Worm (Caenorhabditis elegans): ENCODE results near the gene pph-6.

Gene pph-6

ce11 chrIII:3498957-3499356, 37.5 kb downstream of the pph-6 start, which contains the start of gene M01F1.9:
Gene M01F1.9 (minus strand): TSS chrIII:3499057.
- no peak for TF ChIP-seq him-1 (tag; optimal IDR thresholded peaks at IDR 0.05)
- TF ChIP-seq hsf-1 (GFP tag; IDR thresholded peaks at IDR 0.05), result no peak
- no peak for TF ChIP-seq efl-1 (GFP tag; optimal IDR thresholded peaks at IDR 0.05)
- no peak for TF ChIP-seq T07F8.4 (tag; optimal IDR thresholded peaks at IDR 0.05)
- no peak for TF ChIP-seq bed-1 (GFP tag; IDR thresholded peaks at IDR 0.05)
- no peak for TF ChIP-seq mxl-1 (tag; optimal IDR thresholded peaks at IDR 0.05)
- no peak for TF ChIP-seq lsy-27 (tag; optimal IDR thresholded peaks at IDR 0.05; ENCODE audit: borderline replicate concordance, insufficient read depth)

ce11 chrIII:3499850-3500249, 38.3 kb downstream of the pph-6 start:
- TF ChIP-seq lag-1 (GFP tag; IDR thresholded peaks at IDR 0.05) (no peak), nhr-27 (tag; optimal IDR thresholded peaks at IDR 0.05) (no peak), hsf-1 (GFP tag; IDR thresholded peaks at IDR 0.05) (no peak), snpc-1.3 (tag; optimal IDR thresholded peaks at IDR 0.05; ENCODE audit: insufficient read depth) (no peak), mcd-1 (GFP tag; IDR thresholded peaks at IDR 0.05) (peak; percentile 65), ztf-25 (GFP tag; IDR thresholded peaks at IDR 0.05) (no peak), aptf-2 (GFP tag; conservative IDR thresholded peaks at IDR 0.05) (0 out of 2 replicates have a peak, but pooled peaks have one; percentile 50), akir-1 (GFP tag; optimal IDR thresholded peaks at IDR 0.05) (no peak), dox-1 (GFP tag; IDR thresholded peaks at IDR 0.05) (no peak; the same call in 1 of the 2 replicates), chd-7 (tag; optimal IDR thresholded peaks at IDR 0.05) (peak; percentile 18), nhr-120 (GFP tag; IDR thresholded peaks at IDR 0.05) (no peak), let-526 (GFP tag; IDR thresholded peaks at IDR 0.05) (peak; percentile 72; the same call in 1 of the 2 replicates), F33H1.4 (GFP tag; IDR thresholded peaks at IDR 0.05) (0 out of 2 replicates have a peak, but pooled peaks have one; percentile 28), madf-3 (GFP tag; IDR thresholded peaks at IDR 0.05) (no peak), athp-1 (tag; optimal IDR thresholded peaks at IDR 0.05) (no peak), rcor-1 (GFP tag; IDR thresholded peaks at IDR 0.05) (no peak), hlh-26 (GFP tag; conservative IDR thresholded peaks at IDR 0.05) (no peak), ceh-40 (GFP tag; IDR thresholded peaks at IDR 0.05) (no peak), Y95B8A.8 (GFP tag; IDR thresholded peaks at IDR 0.05) (no peak), lin-54 (GFP tag; optimal IDR thresholded peaks at IDR 0.05) (peak; percentile 11), F10E7.11 (tag; optimal IDR thresholded peaks at IDR 0.05) (no peak), tbp1 (GFP tag; optimal IDR thresholded peaks at IDR 0.05) (no peak), hrde-1 (tag; optimal IDR thresholded peaks at IDR 0.05; ENCODE audit: borderline replicate concordance) (no peak), C06A6.2 (GFP tag; conservative IDR thresholded peaks at IDR 0.05) (no peak), efl-1 (GFP tag; optimal IDR thresholded peaks at IDR 0.05) (no peak), egrh-3 (GFP tag; IDR thresholded peaks at IDR 0.05) (no peak), let-607 (tag; optimal IDR thresholded peaks at IDR 0.05) (no peak), rpc-1 (optimal IDR thresholded peaks at IDR 0.05) (no peak), rpc-1 (tag; optimal IDR thresholded peaks at IDR 0.05) (no peak), nhr-90 (tag; optimal IDR thresholded peaks at IDR 0.05) (no peak), B0336.3 (GFP tag; IDR thresholded peaks at IDR 0.05) (no peak), Y67H2A.10 (GFP tag; conservative IDR thresholded peaks at IDR 0.05) (0 out of 2 replicates have a peak, but pooled peaks have one; percentile 36), T07F8.4 (tag; optimal IDR thresholded peaks at IDR 0.05) (no peak), F22D6.2 (tag; optimal IDR thresholded peaks at IDR 0.05) (no peak), lin-40 (tag; optimal IDR thresholded peaks at IDR 0.05) (no peak), ztf-28 (GFP tag; IDR thresholded peaks at IDR 0.05) (peak; percentile 74; the same call in 1 of the 2 replicates), lsl-1 (GFP tag; optimal IDR thresholded peaks at IDR 0.05) (peak; percentile 10), Y79H2A.3 (GFP tag; conservative IDR thresholded peaks at IDR 0.05) (no peak), ekl-4 (GFP tag; IDR thresholded peaks at IDR 0.05) (no peak), atf-7 (tag; optimal IDR thresholded peaks at IDR 0.05) (no peak), attf-5 (GFP tag; optimal IDR thresholded peaks at IDR 0.05) (peak; percentile 12), sptf-2 (GFP tag; optimal IDR thresholded peaks at IDR 0.05) (no peak), F49E8.2 (tag; optimal IDR thresholded peaks at IDR 0.05; ENCODE audit: insufficient read depth) (no peak)

Measured in whole organism, young adult.